Fruit fly (Drosophila melanogaster): ENCODE data around the gene CG43732.

The CG43732 gene

DNA sequence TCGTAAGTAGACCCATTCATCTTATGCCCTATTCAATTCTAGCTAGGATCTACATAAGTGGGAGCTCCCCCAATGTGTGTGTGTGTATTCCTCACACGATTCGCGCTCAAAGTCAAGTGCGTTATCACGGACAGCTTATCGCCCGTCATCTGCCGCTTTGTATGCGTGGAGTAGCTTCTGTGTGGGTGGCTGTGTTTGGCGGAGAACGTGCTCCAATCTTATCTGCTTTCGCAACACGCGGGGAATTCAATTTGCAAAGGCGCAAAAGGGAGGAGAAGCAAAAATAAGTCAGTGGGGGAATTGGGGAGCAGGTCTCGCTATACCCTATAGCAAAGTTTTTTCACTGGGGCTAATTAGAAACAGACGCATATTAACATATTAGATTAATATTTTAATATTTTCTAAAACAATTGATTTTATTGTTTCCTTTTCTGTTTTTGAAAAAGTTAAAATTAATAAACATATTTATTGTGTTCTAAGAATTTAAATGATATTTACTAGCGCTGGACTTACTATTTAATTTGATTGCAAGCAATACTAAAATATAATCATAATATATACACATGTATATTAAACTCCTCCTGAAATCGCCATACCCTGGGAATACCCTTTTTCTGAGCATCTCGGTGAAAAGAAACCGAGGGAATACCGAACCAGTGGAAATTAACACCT, 35.3 kb downstream of the CG43732 start:
- TF ChIP-seq CG7101 (tag; optimal IDR thresholded peaks at IDR 0.05) (peak; percentile 86), kay (GFP tag; ENCODE audit: borderline replicate concordance) (no peak), CG5204 (GFP tag; optimal IDR thresholded peaks at IDR 0.05) (peak; percentile 44), cic (GFP tag; optimal IDR thresholded peaks at IDR 0.05) (no peak), bab1 (GFP tag; optimal IDR thresholded peaks at IDR 0.05) (peak; percentile 62), Mnt (GFP tag; optimal IDR thresholded peaks at IDR 0.05) (peak; percentile 35), CG14711 (tag; optimal IDR thresholded peaks at IDR 0.05) (peak; percentile 82), tj (GFP tag; optimal IDR thresholded peaks at IDR 0.05) (no peak), pad (GFP tag; optimal IDR thresholded peaks at IDR 0.05) (peak; percentile 74), Crg-1 (GFP tag; optimal IDR thresholded peaks at IDR 0.05) (peak; percentile 9), CG1620 (GFP tag; optimal IDR thresholded peaks at IDR 0.05) (no peak), CG33017 (tag; optimal IDR thresholded peaks at IDR 0.05) (peak; percentile 66), toe (GFP tag; optimal IDR thresholded peaks at IDR 0.05) (peak; percentile 1), CG11617 (GFP tag; optimal IDR thresholded peaks at IDR 0.05) (peak; percentile 80), CG7045 (GFP tag; optimal IDR thresholded peaks at IDR 0.05) (peak; percentile 46), CG12768 (GFP tag; optimal IDR thresholded peaks at IDR 0.05) (peak; percentile 57), Clk (GFP tag; optimal IDR thresholded peaks at IDR 0.05) (no peak)

dm6 chr3R:18986089-18986887, 36.3 kb downstream of the CG43732 start:
- TF ChIP-seq tj (GFP tag; optimal IDR thresholded peaks at IDR 0.05) (peak; percentile 97), cnc (optimal IDR thresholded peaks at IDR 0.05) (no peak)

DNA sequence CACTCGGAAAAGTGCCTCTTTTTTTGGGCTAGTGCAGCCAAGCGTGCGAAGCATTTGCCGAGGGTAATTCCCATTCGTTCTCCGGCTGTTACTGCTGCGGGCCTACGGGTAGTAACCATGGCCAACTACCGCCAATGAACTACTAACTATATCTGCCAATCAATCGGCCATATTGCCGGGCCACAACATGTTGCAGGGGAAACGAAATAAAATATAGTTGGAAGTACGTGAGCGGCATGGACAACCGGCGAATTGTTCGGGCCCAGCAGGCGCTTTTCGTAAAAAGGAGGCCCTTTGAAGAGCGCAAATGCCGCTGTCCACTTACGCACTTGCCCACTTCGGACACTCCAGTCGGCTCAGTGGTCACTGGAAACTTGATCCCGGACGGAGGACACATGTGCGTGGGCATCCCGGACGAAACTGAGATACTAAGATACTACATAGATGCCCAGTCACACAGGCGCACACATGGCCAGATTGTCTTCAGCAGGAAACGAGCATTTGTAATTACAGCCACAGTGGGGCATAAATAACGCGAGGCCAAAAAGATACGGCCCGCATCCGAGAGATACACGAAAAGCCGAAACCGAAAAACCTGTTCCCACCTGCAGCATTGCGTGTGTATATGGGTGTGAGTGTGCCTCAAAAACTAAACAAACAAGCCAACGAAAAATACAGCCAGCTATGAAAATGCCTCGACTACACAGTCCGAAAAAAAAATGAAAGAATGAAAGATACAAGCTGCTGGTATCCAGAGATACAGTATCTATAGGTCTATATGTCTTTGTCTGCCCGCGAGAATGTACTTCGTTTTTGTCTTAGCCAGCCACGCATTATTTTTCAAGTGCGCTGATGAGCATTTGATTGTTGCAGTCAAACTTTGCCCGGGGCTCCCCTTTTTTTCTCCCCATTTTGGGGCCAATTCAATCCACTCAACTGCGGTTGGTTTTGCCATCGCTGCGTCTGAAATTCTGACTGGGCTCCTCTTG, 37.7 kb downstream of the CG43732 start:
- TF ChIP-seq CG7045 (GFP tag; optimal IDR thresholded peaks at IDR 0.05) = no peak
- no peak for TF ChIP-seq Hr96 (GFP tag; optimal IDR thresholded peaks at IDR 0.05)
- TF ChIP-seq toe (GFP tag; optimal IDR thresholded peaks at IDR 0.05) = no peak
- no peak for TF ChIP-seq Crg-1 (GFP tag; optimal IDR thresholded peaks at IDR 0.05)
- no peak for TF ChIP-seq cic (GFP tag; optimal IDR thresholded peaks at IDR 0.05)
- no peak for TF ChIP-seq CG11617 (GFP tag; optimal IDR thresholded peaks at IDR 0.05)

- no peak for TF ChIP-seq pad (GFP tag; optimal IDR thresholded peaks at IDR 0.05)
- no peak for TF ChIP-seq tj (GFP tag; optimal IDR thresholded peaks at IDR 0.05)
- TF ChIP-seq bab1 (GFP tag; optimal IDR thresholded peaks at IDR 0.05) = no peak
- no peak for TF ChIP-seq CG11617 (GFP tag; optimal IDR thresholded peaks at IDR 0.05)
- TF ChIP-seq CG7101 (tag; optimal IDR thresholded peaks at IDR 0.05) = no peak
- TF ChIP-seq CG5204 (GFP tag; optimal IDR thresholded peaks at IDR 0.05) = no peak
These were observed 39.2 kb downstream of the CG43732 start for dm6 chr3R:18988957-18989818.

dm6 chr3R:18989819-18990137, 39.8 kb downstream of the CG43732 start:
- TF ChIP-seq Clk (GFP tag; optimal IDR thresholded peaks at IDR 0.05) (no peak), Hr96 (GFP tag; optimal IDR thresholded peaks at IDR 0.05) (no peak), Crg-1 (GFP tag; optimal IDR thresholded peaks at IDR 0.05) (no peak), tj (GFP tag; optimal IDR thresholded peaks at IDR 0.05) (no peak), kay (GFP tag; ENCODE audit: borderline replicate concordance) (no peak), CG11617 (GFP tag; optimal IDR thresholded peaks at IDR 0.05) (no peak), CG33017 (tag; optimal IDR thresholded peaks at IDR 0.05) (no peak), pad (GFP tag; optimal IDR thresholded peaks at IDR 0.05) (no peak), CG7101 (tag; optimal IDR thresholded peaks at IDR 0.05) (no peak), CG5204 (GFP tag; optimal IDR thresholded peaks at IDR 0.05) (no peak), CG14711 (tag; optimal IDR thresholded peaks at IDR 0.05) (no peak)

- TF ChIP-seq bab1 (GFP tag; optimal IDR thresholded peaks at IDR 0.05) (no peak), CG5204 (GFP tag; optimal IDR thresholded peaks at IDR 0.05) (no peak), Mnt (GFP tag; optimal IDR thresholded peaks at IDR 0.05) (no peak), Hr96 (GFP tag; optimal IDR thresholded peaks at IDR 0.05) (no peak), CG7101 (tag; optimal IDR thresholded peaks at IDR 0.05) (no peak), CG12768 (GFP tag; optimal IDR thresholded peaks at IDR 0.05) (no peak), pad (GFP tag; optimal IDR thresholded peaks at IDR 0.05) (no peak), cic (GFP tag; optimal IDR thresholded peaks at IDR 0.05) (no peak)
These were observed 40.5 kb downstream of the CG43732 start for dm6 chr3R:18990514-18990913.

All from whole organism, adult.